Fruit fly (Drosophila melanogaster) whole organism, wandering third instar larva: ENCODE measurements around the gene Claspin.

Source experiments
- Abd-B ChIP-seq: fragments of >200 bp; optimal IDR thresholded peaks from 2 replicates; lab custom pipeline; 2017; ENCODE audit warnings: missing biosample characterization, missing genetic modification characterization
- CG32264 ChIP-seq: fragments of 200-800 bp; sonication (Bioruptor generic); optimal IDR thresholded peaks from 2 replicates; lab custom pipeline; 2016; ENCODE audit warnings: missing biosample characterization, missing genetic modification characterization
- CG9705 ChIP-seq: fragments of 200-800 bp; sonication (Bioruptor generic); optimal IDR thresholded peaks from 2 replicates; lab custom pipeline; 2018; ENCODE audit warnings: missing biosample characterization, mild to moderate bottlenecking, missing genetic modification characterization
- CrebA ChIP-seq: fragments of 200-800 bp; sonication (Bioruptor generic); optimal IDR thresholded peaks from 2 replicates; lab custom pipeline; 2016; ENCODE audit warnings: missing biosample characterization, mild to moderate bottlenecking, missing genetic modification characterization, borderline replicate concordance
- Dfd ChIP-seq: fragments of >200 bp; optimal IDR thresholded peaks from 2 replicates; lab custom pipeline; 2017; ENCODE audit warnings: missing biosample characterization, missing genetic modification characterization
- Dif ChIP-seq: fragments of 200-275, 200-300 bp; sonication (Bioruptor generic); optimal IDR thresholded peaks from 2 replicates; lab custom pipeline; 2018; ENCODE audit warnings: missing biosample characterization, missing genetic modification characterization; ENCODE audit not compliant: partially characterized antibody
- GATAd ChIP-seq: sonication (Bioruptor generic); optimal IDR thresholded peaks from 2 replicates; lab custom pipeline; 2016; ENCODE audit warnings: missing biosample characterization, missing genetic modification characterization
- HLH106 ChIP-seq: fragments of 200-800 bp; optimal IDR thresholded peaks from 3 replicates; lab custom pipeline; 2019; ENCODE audit warnings: missing biosample characterization, mild to moderate bottlenecking, missing genetic modification characterization, moderate library complexity
- Hnf4 ChIP-seq: fragments of 200-800 bp; sonication (Bioruptor generic); optimal IDR thresholded peaks from 2 replicates; lab custom pipeline; 2016; ENCODE audit warnings: missing biosample characterization, mild to moderate bottlenecking, missing genetic modification characterization
- Hr78 ChIP-seq: fragments of >200 bp; optimal IDR thresholded peaks from 2 replicates; lab custom pipeline; 2017; ENCODE audit warnings: missing biosample characterization, missing genetic modification characterization
- Hr83 ChIP-seq: fragments of 200-300 bp; sonication (Bioruptor generic); optimal IDR thresholded peaks from 2 replicates; lab custom pipeline; 2016; ENCODE audit warnings: missing biosample characterization, mild to moderate bottlenecking, missing genetic modification characterization, moderate library complexity; ENCODE audit not compliant: poor library complexity, severe bottlenecking
- Jra ChIP-seq: sonication (Bioruptor generic); optimal IDR thresholded peaks from 2 replicates; lab custom pipeline; 2016; ENCODE audit warnings: missing biosample characterization, missing genetic modification characterization
- Mio ChIP-seq: sonication (Bioruptor generic); optimal IDR thresholded peaks from 2 replicates; lab custom pipeline; 2016; ENCODE audit warnings: missing biosample characterization, missing genetic modification characterization
- Myc ChIP-seq: fragments of >200 bp; optimal IDR thresholded peaks from 2 replicates; lab custom pipeline; 2017
- N ChIP-seq: fragments of >200 bp; optimal IDR thresholded peaks from 2 replicates; lab custom pipeline; 2018; ENCODE audit warnings: missing biosample characterization, missing external identifiers, missing genetic modification characterization
- OdsH ChIP-seq: fragments of 200-800 bp; sonication (Bioruptor generic); optimal IDR thresholded peaks from 2 replicates; lab custom pipeline; 2016; ENCODE audit warnings: missing biosample characterization, mild to moderate bottlenecking, missing genetic modification characterization
- Rel ChIP-seq, 2 experiments: fragments of 200-800 bp; sonication (Bioruptor generic) in 1 of 2; optimal IDR thresholded peaks; 2 replicates in 1 of 2; 3 replicates in 1 of 2; lab custom pipeline; 2016 to 2019; ENCODE audit warnings: mild to moderate bottlenecking in 2 of 2, missing biosample characterization in 2 of 2, missing genetic modification characterization in 2 of 2, moderate library complexity in 1 of 2
- Sp1 ChIP-seq: fragments of 200-800 bp; sonication (Bioruptor generic); optimal IDR thresholded peaks from 3 replicates; lab custom pipeline; 2019; ENCODE audit warnings: missing biosample characterization, mild to moderate bottlenecking, missing genetic modification characterization, moderate library complexity
- Vsx2 ChIP-seq: fragments of 200-300, 225-300 bp; sonication (Bioruptor generic); optimal IDR thresholded peaks from 2 replicates; lab custom pipeline; 2018; ENCODE audit warnings: missing biosample characterization, missing genetic modification characterization; ENCODE audit not compliant: partially characterized antibody
- br ChIP-seq: fragments of 200-800 bp; sonication (Bioruptor generic); optimal IDR thresholded peaks from 2 replicates; lab custom pipeline; 2016; ENCODE audit warnings: missing biosample characterization, missing genetic modification characterization
- brk ChIP-seq: fragments of 200-800 bp; sonication (Bioruptor generic); optimal IDR thresholded peaks from 2 replicates; lab custom pipeline; 2016; ENCODE audit warnings: missing biosample characterization, mild to moderate bottlenecking, missing genetic modification characterization
- dl ChIP-seq, 2 experiments: fragments of 175-275, 200-275 bp in 1 of 2; fragments of 200-275 bp in 1 of 2; sonication (Bioruptor generic); optimal IDR thresholded peaks; lab custom pipeline; 2018; ENCODE audit warnings: mild to moderate bottlenecking in 2 of 2, missing biosample characterization in 2 of 2, missing genetic modification characterization in 2 of 2, moderate library complexity in 2 of 2; ENCODE audit not compliant: partially characterized antibody in 2 of 2, insufficient read depth in 1 of 2
- dmrt93B ChIP-seq: fragments of 200-800 bp; sonication (Bioruptor generic); optimal IDR thresholded peaks from 2 replicates; lab custom pipeline; 2018; ENCODE audit warnings: missing biosample characterization, mild to moderate bottlenecking, missing genetic modification characterization
- dsf ChIP-seq: sonication (Bioruptor generic); optimal IDR thresholded peaks from 2 replicates; lab custom pipeline; 2016; ENCODE audit warnings: missing biosample characterization, missing genetic modification characterization, borderline replicate concordance
- ey ChIP-seq: fragments of 200-800 bp; sonication (Bioruptor generic); optimal IDR thresholded peaks from 2 replicates; lab custom pipeline; 2016; ENCODE audit warnings: missing biosample characterization, missing genetic modification characterization
- foxo ChIP-seq, 2 experiments: fragments of 200-800 bp; sonication (Bioruptor generic); optimal IDR thresholded peaks; 2 replicates in 1 of 2; 3 replicates in 1 of 2; lab custom pipeline; 2016 to 2017; ENCODE audit warnings: missing biosample characterization in 2 of 2, missing genetic modification characterization in 2 of 2
- fru ChIP-seq: fragments of 200-800 bp; sonication (Bioruptor generic); optimal IDR thresholded peaks from 3 replicates; lab custom pipeline; 2016; ENCODE audit warnings: missing biosample characterization, mild to moderate bottlenecking, missing genetic modification characterization
- h ChIP-seq: fragments of 200-800 bp; sonication (Bioruptor generic); optimal IDR thresholded peaks from 3 replicates; lab custom pipeline; 2016; ENCODE audit warnings: missing biosample characterization, mild to moderate bottlenecking, missing genetic modification characterization
- jim ChIP-seq: fragments of 175-275, 200-325 bp; sonication (Bioruptor generic); optimal IDR thresholded peaks from 2 replicates; lab custom pipeline; 2016; ENCODE audit warnings: missing biosample characterization, mild to moderate bottlenecking, missing genetic modification characterization
- lola ChIP-seq: fragments of >200 bp; optimal IDR thresholded peaks from 2 replicates; lab custom pipeline; 2017; ENCODE audit warnings: missing biosample characterization, missing genetic modification characterization
- pan ChIP-seq: fragments of >200 bp; optimal IDR thresholded peaks from 2 replicates; lab custom pipeline; 2017
- psq ChIP-seq: fragments of 200-800 bp; sonication (Bioruptor generic); optimal IDR thresholded peaks from 3 replicates; lab custom pipeline; 2017; ENCODE audit warnings: missing biosample characterization, mild to moderate bottlenecking, missing genetic modification characterization, moderate library complexity
- rgr ChIP-seq: fragments of 200-800 bp; sonication (Bioruptor generic); optimal IDR thresholded peaks from 3 replicates; lab custom pipeline; 2016; ENCODE audit warnings: missing biosample characterization, mild to moderate bottlenecking, missing genetic modification characterization
- sage ChIP-seq: fragments of 200-800 bp; sonication (Bioruptor generic); optimal IDR thresholded peaks from 2 replicates; lab custom pipeline; 2016; ENCODE audit warnings: missing biosample characterization, mild to moderate bottlenecking, missing genetic modification characterization
- sv ChIP-seq: fragments of 200-800 bp; sonication (Bioruptor generic); optimal IDR thresholded peaks from 3 replicates; lab custom pipeline; 2016; ENCODE audit warnings: missing biosample characterization, missing genetic modification characterization
- tai ChIP-seq: sonication (Bioruptor generic); optimal IDR thresholded peaks from 2 replicates; lab custom pipeline; 2016; ENCODE audit warnings: missing biosample characterization, missing genetic modification characterization
- usp ChIP-seq: fragments of >200 bp; optimal IDR thresholded peaks from 2 replicates; lab custom pipeline; 2017; ENCODE audit warnings: missing biosample characterization, missing genetic modification characterization
- woc ChIP-seq: sonication (Bioruptor generic); optimal IDR thresholded peaks from 2 replicates; lab custom pipeline; 2016; ENCODE audit warnings: missing biosample characterization, mild to moderate bottlenecking, missing genetic modification characterization

Gene Claspin

DNA sequence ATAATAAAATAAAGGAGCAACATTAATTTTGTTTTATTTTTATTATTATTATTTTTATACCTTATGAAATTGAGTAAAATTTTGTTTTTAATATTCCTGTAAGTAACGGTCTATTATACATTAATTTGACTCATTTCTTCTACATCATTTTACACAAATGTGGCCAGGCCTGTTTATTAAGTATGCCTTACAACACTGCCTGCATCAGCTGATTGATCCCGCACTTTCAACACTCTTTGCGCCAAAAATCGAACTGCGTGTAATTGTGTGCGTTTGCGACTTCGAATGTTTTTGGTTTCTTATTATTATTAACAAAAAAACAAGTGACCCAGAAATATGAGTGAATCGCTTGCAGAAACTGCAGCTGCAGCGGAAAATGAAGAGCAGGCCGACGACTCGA lies at the start of gene Claspin:
TSS of gene Claspin (plus strand) at position 185 of the 400 bp plus-strand sequence.
- peak; percentile 50 for TF ChIP-seq fru (GFP tag; lab: Kevin White, UChicago)
- peak; percentile 75 for TF ChIP-seq Hnf4 (GFP tag; lab: Kevin White, UChicago)
- peak; percentile 57 for TF ChIP-seq tai (GFP tag; lab: Kevin White, UChicago)
- TF ChIP-seq CG32264 (GFP tag; lab: Kevin White, UChicago) = no peak
- TF ChIP-seq Myc (lab: Kevin White, UChicago) = no peak
- TF ChIP-seq CrebA = no peak
- TF ChIP-seq GATAd (GFP tag; lab: Kevin White, UChicago) = no peak
- no peak for TF ChIP-seq Dif
- peak; percentile 33 for TF ChIP-seq ey (GFP tag; lab: Kevin White, UChicago)
- peak; percentile 18 for TF ChIP-seq Jra (GFP tag; lab: Kevin White, UChicago)
- TF ChIP-seq lola (GFP tag; lab: Kevin White, UChicago) = no peak
- TF ChIP-seq CG9705 (GFP tag; lab: Kevin White, UChicago) = no peak
- TF ChIP-seq Vsx2 = no peak
- no peak for TF ChIP-seq pan (lab: Kevin White, UChicago)
- TF ChIP-seq Mio (GFP tag; lab: Kevin White, UChicago) = no peak
- peak; percentile 42 for TF ChIP-seq OdsH (GFP tag; lab: Kevin White, UChicago)
- TF ChIP-seq br (GFP tag; lab: Kevin White, UChicago) = no peak
- no peak for TF ChIP-seq Abd-B (GFP tag; lab: Kevin White, UChicago)
- no peak for TF ChIP-seq woc (GFP tag; lab: Kevin White, UChicago)
- no peak for TF ChIP-seq Hr78 (GFP tag; lab: Kevin White, UChicago)
- TF ChIP-seq usp (GFP tag; lab: Kevin White, UChicago) = no peak
- no peak for TF ChIP-seq dl (GFP tag; optimal IDR thresholded peaks at IDR 0.05; lab: Kevin White, UChicago; ENCODE audit: insufficient read depth in 1 of 2, partially characterized antibody in 2 of 2)
- TF ChIP-seq h (GFP tag; lab: Kevin White, UChicago) = no peak
- peak; percentile 89 for TF ChIP-seq Hr83 (GFP tag; lab: Kevin White, UChicago)
- TF ChIP-seq Dfd (GFP tag; lab: Kevin White, UChicago) = no peak
- peak; percentile 72 for TF ChIP-seq rgr (GFP tag; lab: Kevin White, UChicago)
- TF ChIP-seq Rel (GFP tag; optimal IDR thresholded peaks at IDR 0.05; lab: Kevin White, UChicago) = no peak
- TF ChIP-seq Rel (tag; optimal IDR thresholded peaks at IDR 0.05; lab: Kevin White, UChicago) = no peak
- no peak for TF ChIP-seq dmrt93B (GFP tag; lab: Kevin White, UChicago)
- no peak for TF ChIP-seq sage (GFP tag; lab: Kevin White, UChicago)
- peak; percentile 16 for TF ChIP-seq HLH106
- no peak for TF ChIP-seq Sp1 (GFP tag; lab: Kevin White, UChicago)
- no peak for TF ChIP-seq brk (GFP tag; lab: Kevin White, UChicago)
- peak; percentile 64 for TF ChIP-seq dsf (GFP tag; lab: Kevin White, UChicago)
- TF ChIP-seq sv (GFP tag; lab: Kevin White, UChicago) = peak; percentile 29
- no peak for TF ChIP-seq foxo (GFP tag; optimal IDR thresholded peaks at IDR 0.05; lab: Kevin White, UChicago)
- TF ChIP-seq N = no peak
- TF ChIP-seq psq = peak; percentile 25
- no peak for TF ChIP-seq jim

DNA sequence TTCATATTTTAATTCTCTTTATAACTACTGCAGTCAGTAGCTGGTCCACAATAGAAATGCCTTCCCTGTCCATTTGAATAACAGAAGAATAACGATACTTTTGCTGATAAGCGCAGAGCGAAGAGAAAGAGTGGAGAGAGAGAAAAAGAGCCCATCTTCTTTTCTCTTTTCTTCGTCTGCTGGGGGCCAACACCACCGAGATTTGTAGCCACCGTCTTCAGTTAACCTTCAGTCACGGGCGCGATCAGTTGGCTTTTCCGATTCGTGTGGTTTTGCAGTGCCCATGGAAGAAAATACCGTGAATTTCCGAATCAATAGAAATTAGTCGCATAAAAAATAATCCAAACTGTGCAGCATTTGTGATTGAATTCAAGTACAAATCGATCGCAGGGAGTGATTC lies 49.8 kb upstream of the Claspin start, which contains the start of gene CG1273:
TSS of gene CG1273 (plus strand) at position 218 of the 400 bp plus-strand sequence.
- TF ChIP-seq ey (GFP tag; lab: Kevin White, UChicago) (no peak), woc (GFP tag; lab: Kevin White, UChicago) (no peak), Vsx2 (no peak), GATAd (GFP tag; lab: Kevin White, UChicago) (no peak), HLH106 (no peak), Abd-B (GFP tag; lab: Kevin White, UChicago) (no peak), foxo (GFP tag; optimal IDR thresholded peaks at IDR 0.05; lab: Kevin White, UChicago) (no peak), Myc (lab: Kevin White, UChicago) (no peak), tai (GFP tag; lab: Kevin White, UChicago) (no peak), pan (lab: Kevin White, UChicago) (no peak), Mio (GFP tag; lab: Kevin White, UChicago) (no peak), Hr83 (GFP tag; lab: Kevin White, UChicago) (no peak), N (no peak), rgr (GFP tag; lab: Kevin White, UChicago) (no peak), Sp1 (GFP tag; lab: Kevin White, UChicago) (no peak), CrebA (no peak)
